Worm (Caenorhabditis elegans) whole organism, L4 larva: ENCODE measurements around the gene Y116A8C.9.

Experiments
- F10B5.3 ChIP-seq: sonication (generic microtip); optimal IDR thresholded peaks from 2 replicates; lab custom pipeline; 2016; ENCODE audit warnings: mild to moderate bottlenecking, missing genetic modification characterization, missing compliant biosample characterization
- R02D3.7 ChIP-seq: fragments of 150-350 bp; sonication (generic microtip); optimal IDR thresholded peaks from 3 replicates; lab custom pipeline; 2014; ENCODE audit warnings: missing biosample characterization, missing genetic modification characterization
- Y5F2A.4 ChIP-seq: fragments of 200-800 bp; sonication (Bioruptor generic); optimal IDR thresholded peaks from 2 replicates; lab custom pipeline; 2018; ENCODE audit warnings: mild to moderate bottlenecking, missing genetic modification characterization, missing compliant biosample characterization
- ZK337.2 ChIP-seq: fragments of 200-800 bp; sonication (Bioruptor generic); IDR thresholded peaks from 2 replicates; pipeline ENCODE4 v1.3.6; 2022; ENCODE audit warnings: missing genetic modification reagents, missing genetic modification characterization, missing compliant biosample characterization
- ZK546.5 ChIP-seq, 2 experiments: sonication (generic microtip); optimal IDR thresholded peaks; 2 replicates each; lab custom pipeline; 2017; ENCODE audit warnings: missing biosample characterization in 2 of 2, missing genetic modification characterization in 2 of 2
- aha-1 ChIP-seq: fragments of 150-350 bp; peaks from one replicate; lab custom pipeline; 2014; ENCODE audit warnings: missing biosample characterization, missing genetic modification characterization
- aly-2 ChIP-seq: sonication (generic microtip); optimal IDR thresholded peaks from 2 replicates; lab custom pipeline; 2018; ENCODE audit warnings: missing biosample characterization, missing genetic modification characterization
- ceh-28 ChIP-seq: fragments of 150-350 bp; optimal IDR thresholded peaks from 2 replicates; lab custom pipeline; 2014; ENCODE audit warnings: missing biosample characterization, missing genetic modification reagents, missing genetic modification characterization
- ceh-62 ChIP-seq: sonication (generic microtip); optimal IDR thresholded peaks from 2 replicates; lab custom pipeline; 2017; ENCODE audit warnings: missing biosample characterization, missing genetic modification characterization
- daf-16 ChIP-seq, 3 experiments: sonication (generic microtip); optimal IDR thresholded peaks; 2 replicates each; lab custom pipeline; 2016 to 2017; ENCODE audit warnings: missing genetic modification characterization in 3 of 3, missing genetic modification reagents in 3 of 3, mild to moderate bottlenecking in 2 of 3, missing compliant biosample characterization in 2 of 3, missing biosample characterization in 1 of 3, moderate library complexity in 1 of 3
- dmd-8 ChIP-seq: fragments of 200-800 bp; sonication (Bioruptor generic); IDR thresholded peaks from 2 replicates; pipeline ENCODE4 v1.3.6; 2022; ENCODE audit warnings: missing genetic modification characterization, missing compliant biosample characterization
- dmd-9 ChIP-seq: fragments of 200-800 bp; sonication (Bioruptor generic); IDR thresholded peaks from 2 replicates; pipeline ENCODE4 v1.3.6; 2022; ENCODE audit warnings: missing genetic modification reagents, missing genetic modification characterization, missing compliant biosample characterization
- dpl-1 ChIP-seq: fragments of 150-350 bp; optimal IDR thresholded peaks from 2 replicates; lab custom pipeline; 2014; ENCODE audit warnings: missing biosample characterization, missing genetic modification reagents, missing genetic modification characterization
- dve-1 ChIP-seq: sonication (generic microtip); optimal IDR thresholded peaks from 2 replicates; lab custom pipeline; 2017; ENCODE audit warnings: antibody characterized with exemption, mild to moderate bottlenecking, missing genetic modification characterization, missing compliant biosample characterization; ENCODE audit not compliant: insufficient read depth
- fkh-10 ChIP-seq: fragments of 150-350 bp; optimal IDR thresholded peaks from 2 replicates; lab custom pipeline; 2014; ENCODE audit warnings: missing biosample characterization, missing genetic modification reagents, missing genetic modification characterization
- hlh-11 ChIP-seq: fragments of 200-800 bp; sonication (Bioruptor generic); optimal IDR thresholded peaks from 2 replicates; lab custom pipeline; 2018; ENCODE audit warnings: mild to moderate bottlenecking, missing genetic modification characterization, missing compliant biosample characterization
- hlh-30 ChIP-seq: sonication (generic microtip); optimal IDR thresholded peaks from 2 replicates; lab custom pipeline; 2017; ENCODE audit warnings: antibody characterized with exemption, mild to moderate bottlenecking, missing genetic modification characterization, missing compliant biosample characterization; ENCODE audit not compliant: insufficient read depth
- lin-15B ChIP-seq: fragments of 150-350 bp; sonication (generic microtip); optimal IDR thresholded peaks from 3 replicates; lab custom pipeline; 2014; ENCODE audit warnings: missing biosample characterization, missing genetic modification characterization
- mdl-1 ChIP-seq, 2 experiments: fragments of 150-350 bp in 1 of 2; sonication (generic microtip) in 1 of 2; optimal IDR thresholded peaks; 2 replicates each; lab custom pipeline; 2014 to 2017; ENCODE audit warnings: missing biosample characterization in 2 of 2, missing genetic modification characterization in 2 of 2
- nhr-11 ChIP-seq: fragments of 150-350 bp; optimal IDR thresholded peaks from 2 replicates; lab custom pipeline; 2014; ENCODE audit warnings: missing biosample characterization, missing genetic modification characterization
- nhr-25 ChIP-seq: sonication (generic microtip); optimal IDR thresholded peaks from 2 replicates; lab custom pipeline; 2017; ENCODE audit warnings: missing genetic modification characterization, mild to moderate bottlenecking, missing compliant biosample characterization, antibody characterized with exemption, moderate library complexity, borderline replicate concordance; ENCODE audit not compliant: insufficient read depth
- nhr-28 ChIP-seq: fragments of 150-350 bp; optimal IDR thresholded peaks from 2 replicates; lab custom pipeline; 2014; ENCODE audit warnings: missing biosample characterization, missing genetic modification characterization
- nhr-48 ChIP-seq: sonication (generic microtip); optimal IDR thresholded peaks from 2 replicates; lab custom pipeline; 2016; ENCODE audit warnings: mild to moderate bottlenecking, missing genetic modification characterization, missing compliant biosample characterization
- nhr-6 ChIP-seq: fragments of 150-350 bp; optimal IDR thresholded peaks from 2 replicates; lab custom pipeline; 2014; ENCODE audit warnings: missing biosample characterization, missing genetic modification characterization
- pha-4 ChIP-seq, 2 experiments: fragments of 150-350 bp in 1 of 2; fragments of 200-800 bp in 1 of 2; sonication (Bioruptor generic) in 1 of 2; IDR thresholded peaks in 1 of 2; optimal IDR thresholded peaks in 1 of 2; 2 replicates each; pipeline versions ENCODE4 v1.3.6 to Lab custom; 2014 to 2022; ENCODE audit warnings: missing genetic modification characterization in 2 of 2, missing genetic modification reagents in 2 of 2, missing biosample characterization in 1 of 2, missing compliant biosample characterization in 1 of 2
- pqm-1 ChIP-seq: sonication (generic microtip); optimal IDR thresholded peaks from 2 replicates; lab custom pipeline; 2017; ENCODE audit warnings: missing biosample characterization, missing genetic modification characterization
- set-16 ChIP-seq: fragments of 200-800 bp; sonication (Bioruptor generic); IDR thresholded peaks from 2 replicates; pipeline ENCODE4 v1.3.6; 2022; ENCODE audit warnings: missing genetic modification reagents, missing genetic modification characterization, missing compliant biosample characterization
- snpc-1.2 ChIP-seq: fragments of 200-800 bp; sonication (Bioruptor generic); IDR thresholded peaks from 2 replicates; pipeline ENCODE4 v1.3.6; 2022; ENCODE audit warnings: missing genetic modification reagents, missing genetic modification characterization, missing compliant biosample characterization
- tra-1 ChIP-seq: fragments of 200-800 bp; sonication (Bioruptor generic); IDR thresholded peaks from 2 replicates; pipeline ENCODE4 v1.3.6; 2022; ENCODE audit warnings: missing genetic modification reagents, missing genetic modification characterization, missing compliant biosample characterization
- unc-130 ChIP-seq: sonication (generic microtip); optimal IDR thresholded peaks from 2 replicates; lab custom pipeline; 2016; ENCODE audit warnings: missing genetic modification reagents, missing genetic modification characterization, missing compliant biosample characterization
- unc-62 ChIP-seq, 3 experiments: fragments of 150-350 bp in 1 of 3; sonication (generic microtip); optimal IDR thresholded peaks in 2 of 3; peaks in 1 of 3; 1 replicate in 1 of 3; 2 replicates in 2 of 3; lab custom pipeline; 2014 to 2017; ENCODE audit warnings: missing biosample characterization in 3 of 3, missing genetic modification characterization in 3 of 3, missing genetic modification reagents in 3 of 3, missing genotype in 1 of 3
- zag-1 ChIP-seq: fragments of 150-350 bp; optimal IDR thresholded peaks from 2 replicates; lab custom pipeline; 2014; ENCODE audit warnings: missing biosample characterization, missing genetic modification characterization
- zfp-3 ChIP-seq: fragments of 200-800 bp; sonication (Bioruptor generic); conservative IDR thresholded peaks from 2 replicates; pipeline ENCODE4 v1.3.6; 2022; ENCODE audit warnings: missing genetic modification reagents, missing genetic modification characterization, missing compliant biosample characterization
- ztf-7 ChIP-seq: fragments of 150-350 bp; optimal IDR thresholded peaks from 2 replicates; lab custom pipeline; 2014; ENCODE audit warnings: missing biosample characterization, missing genetic modification characterization

Gene Y116A8C.9

ce11 chrIV:16946746-16947145 lies at the start of gene Y116A8C.9, which contains the start of gene arf-6 (continued):
- TF ChIP-seq R02D3.7 (tag; lab: Kevin White, UChicago): no peak
- TF ChIP-seq ceh-28 (tag; lab: Kevin White, UChicago): peak; percentile 46
- TF ChIP-seq pha-4 (GFP tag; IDR thresholded peaks at IDR 0.05; lab: Robert Waterston, UW): peak; percentile 39; the same call in 1 of the 2 replicates
- no peak for TF ChIP-seq pha-4 (tag; optimal IDR thresholded peaks at IDR 0.05; lab: Kevin White, UChicago)
- peak; percentile 21 for TF ChIP-seq F10B5.3
- peak; percentile 72 for TF ChIP-seq dve-1 (tag; lab: Kevin White, UChicago)
- TF ChIP-seq hlh-11 (tag; lab: Kevin White, UChicago): peak; percentile 32
- peak; percentile 96 for TF ChIP-seq aha-1 (tag; lab: Kevin White, UChicago)

ce11 chrIV:16995425-16995824 lies 48.8 kb upstream of the Y116A8C.9 start, which contains the start of gene rom-4:
TSS of gene rom-4 (plus strand) at chrIV:16995822.
- TF ChIP-seq unc-130 (peak; percentile 96), zfp-3 (no peak), aly-2 (tag; lab: Kevin White, UChicago) (no peak), fkh-10 (GFP tag; lab: Kevin White, UChicago) (peak; percentile 4), pha-4 (GFP tag; IDR thresholded peaks at IDR 0.05; lab: Robert Waterston, UW) (peak; percentile 18; the same call in 1 of the 2 replicates), pha-4 (tag; optimal IDR thresholded peaks at IDR 0.05; lab: Kevin White, UChicago) (peak; percentile 46), nhr-6 (peak; percentile 61), dmd-8 (GFP tag; lab: Robert Waterston, UW) (no peak), unc-62 (GFP tag; optimal IDR thresholded peaks at IDR 0.05 in 1 of 2; lab: Kevin White, UChicago) (peak in 1 of 2 experiments; percentile 40), unc-62 (tag; optimal IDR thresholded peaks at IDR 0.05; lab: Kevin White, UChicago) (no peak), daf-16 (GFP tag; optimal IDR thresholded peaks at IDR 0.05; lab: Kevin White, UChicago) (peak in 1 of 2 experiments; percentile 10), daf-16 (tag; optimal IDR thresholded peaks at IDR 0.05; lab: Kevin White, UChicago) (peak; percentile 61), Y5F2A.4 (GFP tag; lab: Kevin White, UChicago) (no peak), ztf-7 (tag; lab: Kevin White, UChicago) (peak; percentile 0), aha-1 (tag; lab: Kevin White, UChicago) (peak; percentile 84), mdl-1 (tag; optimal IDR thresholded peaks at IDR 0.05; lab: Kevin White, UChicago) (no peak), snpc-1.2 (peak; percentile 94), ZK337.2 (GFP tag; lab: Robert Waterston, UW) (no peak), lin-15B (tag; lab: Kevin White, UChicago) (no peak), dpl-1 (peak; percentile 96), hlh-30 (peak; percentile 39), nhr-28 (tag; lab: Kevin White, UChicago) (peak; percentile 20), dmd-9 (GFP tag; lab: Robert Waterston, UW) (0 out of 2 replicates have a peak, but pooled peaks have one; percentile 28), ZK546.5 (tag; optimal IDR thresholded peaks at IDR 0.05; lab: Kevin White, UChicago) (no peak), zag-1 (tag; lab: Kevin White, UChicago) (no peak)

- no peak for TF ChIP-seq tra-1 (GFP tag; lab: Robert Waterston, UW)
- no peak for TF ChIP-seq set-16 (GFP tag; lab: Robert Waterston, UW)
- TF ChIP-seq nhr-25 (tag; lab: Kevin White, UChicago): no peak
- TF ChIP-seq ceh-62 (tag; lab: Kevin White, UChicago): no peak
- TF ChIP-seq nhr-48 (tag; lab: Kevin White, UChicago): no peak
- TF ChIP-seq nhr-11: no peak
- no peak for TF ChIP-seq daf-16 (GFP tag; optimal IDR thresholded peaks at IDR 0.05; lab: Kevin White, UChicago)
- TF ChIP-seq daf-16 (tag; optimal IDR thresholded peaks at IDR 0.05; lab: Kevin White, UChicago): no peak
- TF ChIP-seq pqm-1: no peak
- no peak for TF ChIP-seq dmd-8 (GFP tag; lab: Robert Waterston, UW)
- no peak for TF ChIP-seq F10B5.3
Observed at ce11 chrIV:16988397-16988796, 41.8 kb upstream of the Y116A8C.9 start, which contains the start of gene nccd-1. TSS of gene nccd-1 (plus strand) at chrIV:16988697.
